Fruit fly (Drosophila melanogaster): ENCODE data around the gene milt.

- TF ChIP-seq CTCF (GFP tag; optimal IDR thresholded peaks at IDR 0.05), result no peak
- TF ChIP-seq zen2 (GFP tag; IDR thresholded peaks at IDR 0.05; ENCODE audit: partially characterized antibody), result no peak
- TF ChIP-seq CG12391 (tag; optimal IDR thresholded peaks at IDR 0.05), result no peak
- TF ChIP-seq Eip74EF (GFP tag; optimal IDR thresholded peaks at IDR 0.05), result no peak
- no peak for TF ChIP-seq unc-4 (GFP tag; IDR thresholded peaks at IDR 0.05; ENCODE audit: partially characterized antibody)
- no peak for TF ChIP-seq Poxn (GFP tag; IDR thresholded peaks at IDR 0.05)
Observed at dm6 chr2L:7049680-7050289, 12.2 kb downstream of the milt start.
